Worm (Caenorhabditis elegans) whole organism, L4/young adult: ENCODE results near the gene ncs-1.

Experiments
- W03F9.2 ChIP-seq: fragments of 150-350 bp; optimal IDR thresholded peaks from 2 replicates; lab custom pipeline; 2014; ENCODE audit warnings: missing biosample characterization, missing genetic modification characterization
- him-1 ChIP-seq: sonication (generic microtip); optimal IDR thresholded peaks from 2 replicates; lab custom pipeline; 2016; ENCODE audit warnings: missing genotype, missing genetic modification reagents, missing genetic modification characterization, missing compliant biosample characterization

DNA sequence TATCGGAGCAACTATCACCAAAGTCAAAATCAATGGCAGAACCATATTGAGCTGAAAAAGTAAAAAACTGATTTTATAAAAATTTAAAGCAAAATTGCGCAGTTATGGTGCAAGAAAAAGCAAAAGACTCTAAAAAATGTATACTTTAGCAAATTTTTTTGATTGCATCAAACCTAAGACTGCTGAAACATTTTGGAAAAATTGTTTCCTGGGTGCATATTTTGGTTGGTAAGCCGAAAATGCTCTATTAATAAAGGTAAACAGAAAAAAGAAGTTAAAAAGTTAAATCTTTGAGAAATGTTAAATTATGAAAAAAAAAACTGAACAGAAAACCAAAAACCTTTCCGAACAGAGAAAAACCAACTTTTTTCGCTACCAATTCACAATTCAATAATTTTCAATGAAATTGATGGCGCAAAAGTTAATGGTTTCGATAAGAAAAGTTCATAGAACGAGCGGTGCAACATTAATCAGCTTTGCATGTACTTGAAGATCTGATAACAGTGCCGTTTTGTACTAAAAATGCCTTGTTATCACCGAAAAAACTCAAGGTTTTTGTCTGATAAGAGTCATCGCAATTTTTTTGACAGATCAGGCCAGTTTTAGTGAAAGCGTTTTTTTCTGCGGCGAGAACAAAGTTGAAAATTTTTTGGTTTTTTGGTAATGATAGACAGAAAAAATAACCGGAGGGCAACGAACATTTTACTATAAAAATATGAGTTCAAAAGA, 15.1 kb upstream of the ncs-1 start, which contains the start of gene abhd-3.2:
- TF ChIP-seq him-1 (tag; lab: Kevin White, UChicago) (no peak), W03F9.2 (no peak)
